Fruit fly (Drosophila melanogaster) whole organism, embryonic: ENCODE measurements around the gene CG17207.

Source experiments
- Ada2b ChIP-seq: fragments of 200-800 bp; sonication (Bioruptor generic); IDR thresholded peaks from 2 replicates; pipeline ENCODE4 v1.3.6; 2022; ENCODE audit warnings: missing biosample characterization, missing genetic modification characterization
- Antp ChIP-seq: fragments of 200-800 bp; sonication (Bioruptor generic); optimal IDR thresholded peaks from 3 replicates; lab custom pipeline; 2016; ENCODE audit warnings: missing biosample characterization, missing genetic modification characterization
- Atf6 ChIP-seq: fragments of 200-800 bp; sonication (Bioruptor generic); IDR thresholded peaks from 2 replicates; pipeline ENCODE4 v1.3.6; 2022; ENCODE audit warnings: missing biosample characterization, missing genetic modification characterization
- CG11560 ChIP-seq: fragments of 200-800 bp; sonication (Bioruptor generic); IDR thresholded peaks from 3 replicates; pipeline ENCODE4 v1.3.6; 2022; ENCODE audit warnings: missing biosample characterization, missing genetic modification characterization
- CG12104 ChIP-seq: fragments of 200-800 bp; sonication (Bioruptor generic); optimal IDR thresholded peaks from 3 replicates; lab custom pipeline; 2016; ENCODE audit warnings: missing biosample characterization, missing genetic modification characterization
- CG13424 ChIP-seq: fragments of 200-800 bp; sonication (Bioruptor generic); optimal IDR thresholded peaks from 2 replicates; lab custom pipeline; 2019; ENCODE audit warnings: missing biosample characterization, mild to moderate bottlenecking, missing genetic modification characterization, moderate library complexity
- CG17802 ChIP-seq: fragments of 200-800 bp; sonication (Bioruptor generic); optimal IDR thresholded peaks from 2 replicates; lab custom pipeline; 2018; ENCODE audit warnings: missing biosample characterization, mild to moderate bottlenecking, missing genetic modification characterization, moderate library complexity
- CG1792 ChIP-seq: fragments of 200-800 bp; sonication (Bioruptor generic); optimal IDR thresholded peaks from 2 replicates; lab custom pipeline; 2016; ENCODE audit warnings: missing biosample characterization, missing genetic modification characterization
- CG2116 ChIP-seq: fragments of 200-800 bp; sonication (Bioruptor generic); optimal IDR thresholded peaks from 3 replicates; lab custom pipeline; 2018; ENCODE audit warnings: missing biosample characterization, mild to moderate bottlenecking, missing genetic modification characterization
- CG2875 ChIP-seq: fragments of 200-800 bp; sonication (Bioruptor generic); optimal IDR thresholded peaks from 2 replicates; lab custom pipeline; 2017; ENCODE audit warnings: missing biosample characterization, mild to moderate bottlenecking, missing genetic modification characterization, missing genetic modification reagents
- CG3163 ChIP-seq: fragments of 200-800 bp; sonication (Bioruptor generic); optimal IDR thresholded peaks from 3 replicates; lab custom pipeline; 2016; ENCODE audit warnings: missing biosample characterization, missing genetic modification characterization
- CG32532 ChIP-seq: fragments of 200-800 bp; sonication (Bioruptor generic); IDR thresholded peaks from 2 replicates; pipeline ENCODE4 v1.3.6; 2022; ENCODE audit warnings: missing biosample characterization, missing genetic modification characterization
- CG32767 ChIP-seq: fragments of 200-800 bp; sonication (Bioruptor generic); IDR thresholded peaks from 2 replicates; pipeline ENCODE4 v1.3.6; 2022; ENCODE audit warnings: missing biosample characterization, missing genetic modification characterization
- CG34224 ChIP-seq: fragments of 200-800 bp; sonication (Bioruptor generic); IDR thresholded peaks from 3 replicates; pipeline ENCODE4 v1.3.6; 2022; ENCODE audit warnings: missing biosample characterization, missing genetic modification characterization; ENCODE audit not compliant: partially characterized antibody
- CG4854 ChIP-seq: fragments of 200-800 bp; sonication (Bioruptor generic); optimal IDR thresholded peaks from 2 replicates; lab custom pipeline; 2016; ENCODE audit warnings: missing biosample characterization, missing genetic modification characterization, inconsistent platforms
- CG7271 ChIP-seq: fragments of 200-800 bp; sonication (Bioruptor generic); optimal IDR thresholded peaks from 2 replicates; lab custom pipeline; 2018; ENCODE audit warnings: missing biosample characterization, mild to moderate bottlenecking, missing genetic modification characterization, moderate library complexity
- CG7745 ChIP-seq: fragments of 200-800 bp; sonication (Bioruptor generic); optimal IDR thresholded peaks from 2 replicates; lab custom pipeline; 2018; ENCODE audit warnings: missing biosample characterization, mild to moderate bottlenecking, missing genetic modification characterization, moderate library complexity
- CTCF ChIP-seq: fragments of 200-800 bp; sonication (Bioruptor generic); optimal IDR thresholded peaks from 2 replicates; lab custom pipeline; 2017; ENCODE audit warnings: missing biosample characterization, mild to moderate bottlenecking, missing genetic modification characterization, moderate library complexity
- Deaf1 ChIP-seq: fragments of 200-800 bp; optimal IDR thresholded peaks from 3 replicates; lab custom pipeline; 2019; ENCODE audit warnings: missing biosample characterization, mild to moderate bottlenecking, missing genetic modification characterization, moderate library complexity
- Dfd ChIP-seq, 2 experiments: fragments of >200 bp; optimal IDR thresholded peaks; 2 replicates each; lab custom pipeline; 2017; ENCODE audit warnings: missing biosample characterization in 2 of 2, missing genetic modification characterization in 2 of 2
- Dip2 ChIP-seq: fragments of 200-800 bp; sonication (Bioruptor generic); IDR thresholded peaks from 2 replicates; pipeline ENCODE4 v1.3.6; 2022; ENCODE audit warnings: missing biosample characterization, missing genetic modification characterization
- Dip3 ChIP-seq: fragments of 200-800 bp; sonication (Bioruptor generic); optimal IDR thresholded peaks from 3 replicates; lab custom pipeline; 2016; ENCODE audit warnings: missing biosample characterization, missing genetic modification characterization
- Dp ChIP-seq: fragments of 200-800 bp; sonication (Bioruptor generic); optimal IDR thresholded peaks from 2 replicates; lab custom pipeline; 2018; ENCODE audit warnings: missing biosample characterization, mild to moderate bottlenecking, missing genetic modification characterization, moderate library complexity
- ERR ChIP-seq: fragments of 200-800 bp; sonication (Bioruptor generic); optimal IDR thresholded peaks from 2 replicates; lab custom pipeline; 2016; ENCODE audit warnings: missing biosample characterization, missing genetic modification characterization
- Fer3 ChIP-seq: fragments of 200-800 bp; sonication (Bioruptor generic); optimal IDR thresholded peaks from 2 replicates; lab custom pipeline; 2018; ENCODE audit warnings: missing biosample characterization, mild to moderate bottlenecking, missing genetic modification characterization, moderate library complexity
- HHEX ChIP-seq: fragments of 200-800 bp; sonication (Bioruptor generic); optimal IDR thresholded peaks from 3 replicates; lab custom pipeline; 2017; ENCODE audit warnings: missing biosample characterization, mild to moderate bottlenecking, missing genetic modification characterization, missing genetic modification reagents
- Hr3 ChIP-seq: fragments of 200-800 bp; sonication (Bioruptor generic); optimal IDR thresholded peaks from 3 replicates; lab custom pipeline; 2016; ENCODE audit warnings: missing biosample characterization, missing genetic modification characterization
- NC2β ChIP-seq: fragments of 200-800 bp; sonication (Bioruptor generic); optimal IDR thresholded peaks from 2 replicates; lab custom pipeline; 2016; ENCODE audit warnings: missing biosample characterization, missing genetic modification characterization
- Taf1 ChIP-seq: fragments of 200-800 bp; sonication (Bioruptor generic); IDR thresholded peaks from 2 replicates; pipeline ENCODE4 v1.3.6; 2022; ENCODE audit warnings: missing biosample characterization, missing genetic modification characterization
- ash1 ChIP-seq: fragments of 200-800 bp; sonication (Bioruptor generic); optimal IDR thresholded peaks from 2 replicates; lab custom pipeline; 2018; ENCODE audit warnings: missing biosample characterization, mild to moderate bottlenecking, missing genetic modification characterization
- az2 ChIP-seq: fragments of 200-800 bp; sonication (Bioruptor generic); optimal IDR thresholded peaks from 3 replicates; lab custom pipeline; 2016; ENCODE audit warnings: missing biosample characterization, missing genetic modification characterization
- btn ChIP-seq: fragments of 200-800 bp; sonication (Bioruptor generic); optimal IDR thresholded peaks from 2 replicates; lab custom pipeline; 2016; ENCODE audit warnings: missing biosample characterization, missing genetic modification characterization
- cad ChIP-seq: fragments of >200 bp; optimal IDR thresholded peaks from 2 replicates; lab custom pipeline; 2017; ENCODE audit warnings: missing biosample characterization, missing genetic modification characterization
- chinmo ChIP-seq: fragments of 200-800 bp; sonication (Bioruptor generic); IDR thresholded peaks from 4 replicates; pipeline ENCODE4 v1.3.6; 2022; ENCODE audit warnings: missing biosample characterization, missing genetic modification characterization; ENCODE audit not compliant: partially characterized antibody
- cwo ChIP-seq: fragments of 200-800 bp; sonication (Bioruptor generic); optimal IDR thresholded peaks from 3 replicates; lab custom pipeline; 2017; ENCODE audit warnings: missing biosample characterization, missing genetic modification characterization, mild to moderate bottlenecking, moderate library complexity, missing genetic modification reagents
- dpn ChIP-seq, 2 experiments: fragments of 200-800 bp; sonication (Bioruptor generic); optimal IDR thresholded peaks; 3 replicates each; lab custom pipeline; 2016; ENCODE audit warnings: missing biosample characterization in 2 of 2, missing genetic modification characterization in 2 of 2
- esg ChIP-seq: fragments of 200-800 bp; sonication (Bioruptor generic); conservative IDR thresholded peaks from 2 replicates; pipeline ENCODE4 v1.3.6; 2022; ENCODE audit warnings: missing biosample characterization, missing genetic modification characterization
- gcm2 ChIP-seq: fragments of 200-800 bp; sonication (Bioruptor generic); optimal IDR thresholded peaks from 2 replicates; lab custom pipeline; 2016; ENCODE audit warnings: missing biosample characterization, missing genetic modification characterization
- gsb ChIP-seq: fragments of 200-800 bp; sonication (Bioruptor generic); IDR thresholded peaks from 2 replicates; pipeline ENCODE4 v1.3.6; 2022; ENCODE audit warnings: missing biosample characterization, missing genetic modification characterization
- inv ChIP-seq: fragments of 200-800 bp; sonication (Bioruptor generic); IDR thresholded peaks from 2 replicates; pipeline ENCODE4 v1.3.6; 2022; ENCODE audit warnings: missing biosample characterization, missing genetic modification characterization; ENCODE audit not compliant: partially characterized antibody
- mirr ChIP-seq: fragments of 200-800 bp; sonication (Bioruptor generic); optimal IDR thresholded peaks from 3 replicates; lab custom pipeline; 2018; ENCODE audit warnings: missing biosample characterization, mild to moderate bottlenecking, missing genetic modification characterization
- nerfin-1 ChIP-seq: fragments of 200-800 bp; sonication (Bioruptor generic); optimal IDR thresholded peaks from 3 replicates; lab custom pipeline; 2019; ENCODE audit warnings: missing biosample characterization, mild to moderate bottlenecking, missing genetic modification characterization, moderate library complexity
- psq ChIP-seq: fragments of 200-800 bp; sonication (Bioruptor generic); optimal IDR thresholded peaks from 2 replicates; lab custom pipeline; 2017; ENCODE audit warnings: missing biosample characterization, missing genetic modification characterization
- pzg ChIP-seq: fragments of 200-800 bp; sonication (Bioruptor generic); optimal IDR thresholded peaks from 3 replicates; lab custom pipeline; 2018; ENCODE audit warnings: missing biosample characterization, mild to moderate bottlenecking, missing genetic modification characterization, moderate library complexity
- ro ChIP-seq: fragments of 200-800 bp; sonication (Bioruptor generic); IDR thresholded peaks from 2 replicates; pipeline ENCODE4 v1.3.6; 2022; ENCODE audit warnings: missing biosample characterization, missing genetic modification characterization
- schlank ChIP-seq: fragments of 200-800 bp; sonication (Bioruptor generic); optimal IDR thresholded peaks from 2 replicates; lab custom pipeline; 2018; ENCODE audit warnings: missing biosample characterization, mild to moderate bottlenecking, missing genetic modification characterization
- sim ChIP-seq: fragments of 200-800 bp; sonication (Bioruptor generic); IDR thresholded peaks from 2 replicates; pipeline ENCODE4 v1.3.6; 2022; ENCODE audit warnings: missing biosample characterization, missing genetic modification characterization
- sob ChIP-seq: fragments of 200-800 bp; sonication (Bioruptor generic); IDR thresholded peaks from 2 replicates; pipeline ENCODE4 v1.3.6; 2022; ENCODE audit warnings: missing biosample characterization, missing genetic modification characterization
- toy ChIP-seq: fragments of 200-800 bp; sonication (Bioruptor generic); IDR thresholded peaks from 2 replicates; pipeline ENCODE4 v1.3.6; 2022; ENCODE audit warnings: missing biosample characterization, missing genetic modification characterization
- twi ChIP-seq: fragments of 200-800 bp; optimal IDR thresholded peaks from 2 replicates; lab custom pipeline; 2019; ENCODE audit warnings: missing biosample characterization, mild to moderate bottlenecking, missing genetic modification characterization, moderate library complexity
- zen2 ChIP-seq: fragments of 200-800 bp; sonication (Bioruptor generic); IDR thresholded peaks from 3 replicates; pipeline ENCODE4 v1.3.6; 2022; ENCODE audit warnings: missing biosample characterization, missing genetic modification characterization; ENCODE audit not compliant: partially characterized antibody

Gene CG17207

dm6 chr3R:12425510-12426309 is 13.2 kb downstream of the CG17207 start, which contains the start of gene Pp1-87B (continued):
- TF ChIP-seq CG4854 (GFP tag; lab: Kevin White, UChicago) (no peak), Antp (GFP tag; lab: Kevin White, UChicago) (no peak), sim (GFP tag; lab: Robert Waterston, UW) (no peak), esg (GFP tag; lab: Robert Waterston, UW) (no peak), Deaf1 (no peak), Hr3 (GFP tag; lab: Kevin White, UChicago) (no peak), ERR (no peak), twi (tag; lab: Kevin White, UChicago) (peak; percentile 28), psq (GFP tag; lab: Kevin White, UChicago) (no peak), ro (GFP tag; lab: Robert Waterston, UW) (no peak), CTCF (GFP tag; lab: Kevin White, UChicago) (no peak), Ada2b (GFP tag; lab: Robert Waterston, UW) (no peak), Dip2 (GFP tag; lab: Robert Waterston, UW) (no peak), btn (GFP tag; lab: Kevin White, UChicago) (no peak), toy (GFP tag; lab: Robert Waterston, UW) (no peak), mirr (GFP tag; lab: Kevin White, UChicago) (peak; percentile 2), gcm2 (no peak), inv (GFP tag; lab: Robert Waterston, UW) (peak; percentile 25; the same call in 1 of the 2 replicates), Atf6 (GFP tag; lab: Robert Waterston, UW) (no peak), Taf1 (GFP tag; lab: Robert Waterston, UW) (no peak), CG34224 (no peak), sob (GFP tag; lab: Robert Waterston, UW) (no peak), nerfin-1 (tag; lab: Kevin White, UChicago) (no peak), dpn (GFP tag; optimal IDR thresholded peaks at IDR 0.05; lab: Kevin White, UChicago) (peak in 1 of 2 experiments; percentile 11), pzg (GFP tag; lab: Kevin White, UChicago) (peak; percentile 77), CG13424 (tag; lab: Kevin White, UChicago) (no peak), CG17802 (tag; lab: Kevin White, UChicago) (no peak), CG2875 (no peak), HHEX (GFP tag; lab: Kevin White, UChicago) (no peak), CG7271 (tag; lab: Kevin White, UChicago) (no peak), chinmo (GFP tag; lab: Robert Waterston, UW) (no peak), NC2β (GFP tag; lab: Kevin White, UChicago) (no peak), gsb (no peak), az2 (no peak), CG32767 (no peak), Fer3 (tag; lab: Kevin White, UChicago) (no peak), cad (GFP tag; lab: Kevin White, UChicago) (no peak), ash1 (no peak), schlank (no peak), cwo (GFP tag; lab: Kevin White, UChicago) (no peak), CG32532 (GFP tag; lab: Robert Waterston, UW) (no peak), CG1792 (GFP tag; lab: Kevin White, UChicago) (no peak), Dp (GFP tag; lab: Kevin White, UChicago) (peak; percentile 60), CG12104 (peak; percentile 36), CG11560 (tag; lab: Robert Waterston, UW) (peak; percentile 100), Dfd (GFP tag; optimal IDR thresholded peaks at IDR 0.05; lab: Kevin White, UChicago) (peak in 1 of 2 experiments; percentile 30), zen2 (GFP tag; lab: Robert Waterston, UW) (no peak), CG3163 (no peak), CG2116 (GFP tag; lab: Kevin White, UChicago) (peak; percentile 66), CG7745 (no peak), Dip3 (GFP tag; lab: Kevin White, UChicago) (peak; percentile 10)
